Fruit fly (Drosophila melanogaster) whole organism: ENCODE results near the gene Or85e.

Experiments used
- CG8478 ChIP-seq: fragments of >200 bp; optimal IDR thresholded peaks from 2 replicates; lab custom pipeline; 2018; ENCODE audit warnings: inconsistent platforms
- Dll ChIP-seq: fragments of >200 bp; optimal IDR thresholded peaks from 2 replicates; lab custom pipeline; 2017
- EcR ChIP-seq, 2 experiments: fragments of >200 bp; optimal IDR thresholded peaks; 2 replicates each; lab custom pipeline; 2017; ENCODE audit warnings: missing biosample characterization in 2 of 2, missing genetic modification characterization in 2 of 2, missing genetic modification reagents in 2 of 2
- pan ChIP-seq: fragments of >200 bp; optimal IDR thresholded peaks from 2 replicates; lab custom pipeline; 2017
- psq ChIP-seq: fragments of >200 bp; optimal IDR thresholded peaks from 2 replicates; lab custom pipeline; 2017
- usp ChIP-seq: fragments of >200 bp; optimal IDR thresholded peaks from 2 replicates; lab custom pipeline; 2017; ENCODE audit warnings: missing biosample characterization, missing genetic modification characterization, mixed read lengths

The Or85e gene

dm6 chr3R:8668024-8668856 lies 32.6 kb upstream of the Or85e start:
- TF ChIP-seq psq (no peak), EcR (GFP tag; optimal IDR thresholded peaks at IDR 0.05; lab: Kevin White, UChicago) (no peak), Dll (lab: Kevin White, UChicago) (no peak), usp (GFP tag; lab: Kevin White, UChicago) (no peak), pan (lab: Kevin White, UChicago) (no peak), CG8478 (no peak)

DNA sequence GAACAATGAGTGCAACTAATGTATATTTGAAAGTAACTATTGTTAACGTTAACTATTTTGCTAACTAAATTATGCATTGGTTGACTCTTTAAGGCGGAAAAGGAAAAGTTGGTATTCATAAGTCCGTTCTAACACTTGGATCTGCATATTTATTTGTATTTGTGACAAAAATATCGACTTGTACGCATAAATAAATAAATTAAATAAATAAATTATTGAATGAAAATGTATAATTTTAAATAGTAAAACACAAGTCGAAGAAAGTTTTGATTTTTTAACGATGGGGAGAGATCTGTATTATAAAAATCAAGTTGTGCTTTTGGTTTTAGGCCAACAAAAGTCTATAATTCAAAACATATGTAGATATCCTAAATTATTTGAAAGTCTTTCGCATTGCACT lies 31.9 kb upstream of the Or85e start, which contains the start of gene CG8036:
Gene CG8036, plus strand, starts transcription at position 301 of the 400 bp plus-strand sequence.
- TF ChIP-seq psq, result no peak
- TF ChIP-seq EcR (GFP tag; optimal IDR thresholded peaks at IDR 0.05; lab: Kevin White, UChicago), result no peak
- TF ChIP-seq pan (lab: Kevin White, UChicago), result no peak
- no peak for TF ChIP-seq usp (GFP tag; lab: Kevin White, UChicago)
- TF ChIP-seq Dll (lab: Kevin White, UChicago), result no peak
- TF ChIP-seq CG8478, result no peak

DNA sequence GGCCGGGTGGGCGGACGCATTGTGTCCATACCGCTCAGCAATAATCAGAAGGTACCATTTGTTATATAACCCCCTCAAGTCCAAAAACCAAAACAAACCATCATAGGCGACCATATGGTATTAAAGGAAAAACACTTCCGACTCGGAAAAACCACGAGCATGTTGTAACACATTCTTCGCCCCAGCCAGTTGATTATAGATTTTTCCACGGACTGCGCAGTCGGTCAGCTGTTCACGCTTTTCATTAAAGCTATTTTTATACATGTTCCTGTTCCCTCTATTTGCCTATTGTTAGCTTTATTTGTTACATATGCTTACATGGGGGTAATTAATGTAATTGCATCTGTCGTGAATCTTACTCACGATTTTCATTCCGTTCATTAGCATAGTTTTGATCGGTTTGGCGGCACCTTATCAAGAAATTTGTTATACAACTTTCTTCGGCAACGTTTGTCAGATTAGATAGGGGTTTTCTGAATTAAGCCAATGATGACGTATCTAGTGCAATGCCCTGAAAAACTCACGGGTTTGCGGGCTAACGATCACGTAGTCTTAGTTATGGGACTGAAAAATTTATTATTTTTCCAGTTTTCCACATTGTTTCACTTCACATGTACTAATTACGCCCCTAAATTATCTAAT lies 29.1 kb upstream of the Or85e start:
- TF ChIP-seq pan (lab: Kevin White, UChicago) (peak; percentile 26), Dll (lab: Kevin White, UChicago) (no peak), psq (no peak), EcR (GFP tag; optimal IDR thresholded peaks at IDR 0.05; lab: Kevin White, UChicago) (no peak), CG8478 (no peak)

- TF ChIP-seq EcR (GFP tag; optimal IDR thresholded peaks at IDR 0.05; lab: Kevin White, UChicago), result no peak
- no peak for TF ChIP-seq pan (lab: Kevin White, UChicago)
- TF ChIP-seq psq, result no peak
- no peak for TF ChIP-seq CG8478
- no peak for TF ChIP-seq usp (GFP tag; lab: Kevin White, UChicago)
- TF ChIP-seq Dll (lab: Kevin White, UChicago), result no peak
Measured at dm6 chr3R:8663668-8664283, 28.1 kb upstream of the Or85e start, which contains the start of gene CG8032. Gene CG8032 (plus strand): TSS chr3R:8664115.

- no peak for TF ChIP-seq usp (GFP tag; lab: Kevin White, UChicago)
- no peak for TF ChIP-seq psq
- TF ChIP-seq pan (lab: Kevin White, UChicago), result no peak
- no peak for TF ChIP-seq EcR (GFP tag; optimal IDR thresholded peaks at IDR 0.05; lab: Kevin White, UChicago)
- TF ChIP-seq Dll (lab: Kevin White, UChicago), result no peak
- no peak for TF ChIP-seq CG8478
Measured at dm6 chr3R:8660661-8661060, 25.0 kb upstream of the Or85e start, which contains the start of gene bel. Gene bel (minus strand): TSS chr3R:8660761.

DNA sequence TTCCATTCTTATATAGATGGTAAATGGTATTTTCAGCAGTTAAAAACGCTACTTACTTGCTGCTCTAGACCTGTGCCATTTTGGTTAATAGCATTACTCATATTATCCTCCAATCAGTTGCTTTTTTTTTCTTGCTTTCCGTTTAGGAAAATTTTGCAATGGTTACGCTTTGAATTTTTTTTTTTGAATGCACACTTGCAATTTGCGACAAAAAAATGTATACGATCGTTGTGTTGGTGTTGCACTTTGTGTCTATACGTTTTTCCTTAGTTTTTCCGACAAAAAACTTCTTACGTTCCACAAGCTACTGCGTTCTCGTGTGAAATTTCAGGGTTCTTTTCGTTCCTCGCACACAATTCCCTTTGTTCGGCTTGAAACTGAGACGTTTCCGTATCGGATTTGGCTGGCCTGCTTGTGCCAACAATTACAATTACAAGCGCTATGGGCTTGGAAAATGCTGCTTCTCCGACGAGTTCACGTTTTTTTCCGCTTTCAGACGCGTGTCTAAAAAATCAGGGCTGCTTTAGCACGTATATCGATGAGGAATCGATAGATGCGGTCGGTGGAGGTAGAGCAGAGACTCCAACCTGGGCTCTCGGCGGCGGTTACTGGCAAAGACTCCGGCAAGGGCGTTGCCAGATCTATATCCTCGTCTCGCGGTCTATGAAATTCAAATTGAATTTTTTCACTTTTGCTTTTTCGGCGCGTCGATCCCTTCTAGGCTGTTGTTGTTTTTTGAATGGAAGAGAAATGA lies 24.4 kb upstream of the Or85e start:
- TF ChIP-seq psq (no peak), CG8478 (no peak), pan (lab: Kevin White, UChicago) (peak; percentile 51)

DNA sequence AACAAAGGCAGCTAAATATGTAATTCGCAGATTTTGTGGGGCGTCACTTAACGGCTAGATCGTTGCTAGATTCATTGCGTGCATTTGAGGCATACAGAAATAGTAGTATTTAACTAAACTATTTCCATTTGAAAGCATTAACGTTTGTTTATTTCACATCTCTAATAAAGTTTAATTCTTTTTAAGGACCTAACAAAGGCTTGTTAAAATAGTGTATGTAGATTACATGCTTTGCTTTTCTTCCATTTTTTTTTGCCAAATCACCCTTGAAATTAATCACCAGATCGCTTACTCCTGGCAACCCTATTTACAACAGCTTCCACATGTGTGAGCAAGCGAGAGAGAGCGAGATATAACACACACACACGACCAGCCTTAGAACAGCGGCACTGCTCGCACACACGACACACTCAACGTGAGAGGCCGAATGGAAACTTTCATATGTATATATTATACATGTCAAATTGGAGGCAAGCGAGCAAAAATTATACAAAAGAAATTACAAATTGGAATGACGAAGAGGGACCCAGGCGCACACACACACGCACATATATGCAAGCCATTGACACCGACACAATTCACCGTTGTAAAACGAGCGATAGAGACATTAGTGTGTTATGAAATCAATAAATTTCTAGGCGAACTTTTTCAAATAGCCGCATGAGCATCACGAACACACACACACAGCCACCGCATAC lies 23.7 kb upstream of the Or85e start:
- TF ChIP-seq psq (no peak), pan (lab: Kevin White, UChicago) (no peak), usp (GFP tag; lab: Kevin White, UChicago) (no peak), CG8478 (peak; percentile 45)

DNA sequence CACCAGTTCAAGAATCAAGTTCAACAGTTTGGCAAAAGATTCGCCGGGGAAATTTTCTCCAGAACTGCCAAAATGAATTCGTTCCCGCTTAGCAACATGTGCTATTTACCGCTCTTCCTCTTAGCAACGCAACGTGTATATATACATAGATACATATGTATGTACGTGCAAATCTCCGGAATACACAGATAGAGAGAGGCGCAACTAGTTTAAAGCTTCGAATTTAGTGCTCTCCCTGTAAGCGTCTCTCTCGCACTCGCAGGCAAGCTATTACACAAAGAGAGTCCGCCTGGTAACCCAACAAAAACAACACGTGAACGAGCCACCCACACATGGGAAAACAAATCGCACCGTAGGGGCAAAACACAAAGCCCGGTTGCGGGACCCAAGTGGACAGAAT lies 23.0 kb upstream of the Or85e start:
- TF ChIP-seq EcR (GFP tag; optimal IDR thresholded peaks at IDR 0.05; lab: Kevin White, UChicago) (no peak), pan (lab: Kevin White, UChicago) (no peak), CG8478 (no peak), psq (no peak), usp (GFP tag; lab: Kevin White, UChicago) (no peak), Dll (lab: Kevin White, UChicago) (no peak)

DNA sequence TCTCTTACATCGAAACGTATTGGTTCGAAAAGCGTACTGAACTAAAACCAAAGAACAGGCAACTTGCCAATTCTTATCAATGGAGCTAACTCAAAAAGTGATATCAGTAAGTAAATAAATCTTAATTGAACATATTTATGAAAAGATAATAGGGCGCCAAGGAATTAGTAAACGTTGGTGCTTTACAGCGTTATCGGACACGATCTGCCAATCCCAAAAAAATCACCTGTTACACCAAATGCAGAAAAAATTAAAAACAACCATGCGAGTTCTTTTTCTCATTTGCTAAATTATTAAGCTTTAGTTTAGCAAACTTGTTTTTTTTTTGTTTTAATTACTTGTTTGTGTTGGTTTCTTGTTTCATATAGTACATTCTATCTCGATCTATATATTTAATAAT lies 19.0 kb upstream of the Or85e start, which contains the start of gene CG42489:
Gene CG42489, minus strand, starts transcription at position 101 of the 400 bp plus-strand sequence.
- TF ChIP-seq EcR (GFP tag; optimal IDR thresholded peaks at IDR 0.05; lab: Kevin White, UChicago) (no peak), usp (GFP tag; lab: Kevin White, UChicago) (no peak), Dll (lab: Kevin White, UChicago) (no peak), psq (no peak), pan (lab: Kevin White, UChicago) (no peak), CG8478 (no peak)

dm6 chr3R:8654058-8654457 lies 18.4 kb upstream of the Or85e start:
- no peak for TF ChIP-seq pan (lab: Kevin White, UChicago)
- TF ChIP-seq usp (GFP tag; lab: Kevin White, UChicago), result no peak
- no peak for TF ChIP-seq CG8478

dm6 chr3R:8652731-8653130 lies 17.1 kb upstream of the Or85e start, which contains the start of the genes Sys1 and Dhod:
Gene Sys1 (plus strand): TSS chr3R:8652821.
Gene Dhod (minus strand): TSS chr3R:8652916.
- no peak for TF ChIP-seq usp (GFP tag; lab: Kevin White, UChicago)
